Fruit fly (Drosophila melanogaster): ENCODE measurements around the gene Elys.

Gene Elys

dm6 chrX:19622924-19623323 is 29.2 kb upstream of the Elys start, which contains the start of the genes Naa20A and MKP-4 (continued):
- TF ChIP-seq CG10366 (GFP tag; IDR thresholded peaks at IDR 0.05), result no peak
- no peak for TF ChIP-seq sens (GFP tag)
- no peak for TF ChIP-seq zen (tag; optimal IDR thresholded peaks at IDR 0.05)
- peak; percentile 96 for TF ChIP-seq CG17802 (tag; optimal IDR thresholded peaks at IDR 0.05)
- TF ChIP-seq NC2α (GFP tag; optimal IDR thresholded peaks at IDR 0.05), result no peak
- no peak for TF ChIP-seq CG30020 (tag; optimal IDR thresholded peaks at IDR 0.05)
- no peak for TF ChIP-seq esg (GFP tag; conservative IDR thresholded peaks at IDR 0.05)
- no peak for TF ChIP-seq CG17328 (GFP tag; IDR thresholded peaks at IDR 0.05)
- no peak for TF ChIP-seq CG3163 (GFP tag; optimal IDR thresholded peaks at IDR 0.05)
- no peak for TF ChIP-seq caup (GFP tag; optimal IDR thresholded peaks at IDR 0.05; ENCODE audit: severe bottlenecking)
- TF ChIP-seq Optix (GFP tag; IDR thresholded peaks at IDR 0.05), result no peak
- TF ChIP-seq Oli (tag; optimal IDR thresholded peaks at IDR 0.05), result no peak
- TF ChIP-seq Pdp1 (GFP tag; optimal IDR thresholded peaks at IDR 0.05), result no peak
- no peak for TF ChIP-seq CG10431 (GFP tag; optimal IDR thresholded peaks at IDR 0.05)
- TF ChIP-seq CG7839 (tag; optimal IDR thresholded peaks at IDR 0.05), result no peak
- TF ChIP-seq Asciz (GFP tag; optimal IDR thresholded peaks at IDR 0.05), result no peak
- no peak for TF ChIP-seq Ssrp (tag; optimal IDR thresholded peaks at IDR 0.05)
- TF ChIP-seq fd102C (GFP tag; optimal IDR thresholded peaks at IDR 0.05), result no peak
- no peak for TF ChIP-seq CG34422 (GFP tag; IDR thresholded peaks at IDR 0.05)
- TF ChIP-seq Six4 (GFP tag; optimal IDR thresholded peaks at IDR 0.05), result no peak
- no peak for TF ChIP-seq salm (tag; optimal IDR thresholded peaks at IDR 0.05)
- no peak for TF ChIP-seq CG2120 (GFP tag; optimal IDR thresholded peaks at IDR 0.05)
- TF ChIP-seq her (GFP tag; optimal IDR thresholded peaks at IDR 0.05), result peak; percentile 38
- no peak for TF ChIP-seq corto (GFP tag; optimal IDR thresholded peaks at IDR 0.05)
- no peak for TF ChIP-seq psq (GFP tag; optimal IDR thresholded peaks at IDR 0.05)
- TF ChIP-seq CG2889 (GFP tag; IDR thresholded peaks at IDR 0.05), result no peak
- TF ChIP-seq MBD-R2 (GFP tag; IDR thresholded peaks at IDR 0.05), result peak; percentile 95
- no peak for TF ChIP-seq HmgD (GFP tag; optimal IDR thresholded peaks at IDR 0.05)
- TF ChIP-seq fd96Cb (tag; optimal IDR thresholded peaks at IDR 0.05), result no peak
- no peak for TF ChIP-seq sima (GFP tag; optimal IDR thresholded peaks at IDR 0.05)
- no peak for TF ChIP-seq Mes4 (GFP tag; optimal IDR thresholded peaks at IDR 0.05)
- TF ChIP-seq Abd-B (GFP tag; optimal IDR thresholded peaks at IDR 0.05), result no peak
- no peak for TF ChIP-seq Fer3 (tag; optimal IDR thresholded peaks at IDR 0.05)
- no peak for TF ChIP-seq fd64A (GFP tag; optimal IDR thresholded peaks at IDR 0.05)
- TF ChIP-seq CG1024 (GFP tag; IDR thresholded peaks at IDR 0.05), result no peak
- TF ChIP-seq CG12744 (GFP tag; optimal IDR thresholded peaks at IDR 0.05), result no peak
- TF ChIP-seq CG8281 (tag; optimal IDR thresholded peaks at IDR 0.05), result no peak
- TF ChIP-seq kni (GFP tag; optimal IDR thresholded peaks at IDR 0.05), result no peak
- TF ChIP-seq sd (tag; optimal IDR thresholded peaks at IDR 0.05), result no peak
- no peak for TF ChIP-seq wdn (GFP tag; IDR thresholded peaks at IDR 0.05)
- TF ChIP-seq D19A (tag; optimal IDR thresholded peaks at IDR 0.05), result no peak
- TF ChIP-seq sob (GFP tag; IDR thresholded peaks at IDR 0.05), result 0 out of 2 replicates have a peak, but pooled peaks have one; percentile 14
- no peak for TF ChIP-seq CG5245 (GFP tag; optimal IDR thresholded peaks at IDR 0.05)
- peak; percentile 75 for TF ChIP-seq CG17186 (GFP tag; optimal IDR thresholded peaks at IDR 0.05)
- no peak for TF ChIP-seq tll (GFP tag; optimal IDR thresholded peaks at IDR 0.05)
- no peak for TF ChIP-seq Mrtf (GFP tag; IDR thresholded peaks at IDR 0.05)
- TF ChIP-seq hb (GFP tag; IDR thresholded peaks at IDR 0.05; ENCODE audit: partially characterized antibody), result no peak
- TF ChIP-seq ase (GFP tag; IDR thresholded peaks at IDR 0.05), result no peak
- TF ChIP-seq br (optimal IDR thresholded peaks at IDR 0.05), result no peak
- no peak for TF ChIP-seq CG11247 (GFP tag; IDR thresholded peaks at IDR 0.05)
- peak; percentile 5 for TF ChIP-seq Fer1 (GFP tag; optimal IDR thresholded peaks at IDR 0.05)
- TF ChIP-seq klu (GFP tag; IDR thresholded peaks at IDR 0.05), result no peak

All from whole organism, embryonic.